Fruit fly (Drosophila melanogaster): Measurements from ENCODE around the gene Bin1.
A peak's percentile ranks its signal among the peaks of the same experiment; 100 is the strongest.

Bin1 gene

dm6 chr3R:16212859-16213708 lies 23.7 kb upstream of the Bin1 start (continued):
- TF ChIP-seq Blimp-1 (GFP tag; optimal IDR thresholded peaks at IDR 0.05) (peak; percentile 53), CG17186 (GFP tag; optimal IDR thresholded peaks at IDR 0.05) (no peak), grau (tag; optimal IDR thresholded peaks at IDR 0.05) (peak; percentile 30), Nf-YB (GFP tag; optimal IDR thresholded peaks at IDR 0.05) (no peak), MBD-R2 (GFP tag; IDR thresholded peaks at IDR 0.05) (0 out of 2 replicates have a peak, but pooled peaks have one; percentile 11), nerfin-1 (tag; optimal IDR thresholded peaks at IDR 0.05) (no peak), CG7745 (tag; optimal IDR thresholded peaks at IDR 0.05) (no peak), Usf (GFP tag; optimal IDR thresholded peaks at IDR 0.05) (no peak), CG4707 (GFP tag; optimal IDR thresholded peaks at IDR 0.05) (no peak), Lpt (GFP tag; optimal IDR thresholded peaks at IDR 0.05) (no peak), CG2889 (GFP tag; IDR thresholded peaks at IDR 0.05) (no peak), bigmax (GFP tag; optimal IDR thresholded peaks at IDR 0.05) (no peak), ERR (GFP tag; optimal IDR thresholded peaks at IDR 0.05) (no peak), CG13123 (GFP tag; optimal IDR thresholded peaks at IDR 0.05) (no peak), sima (GFP tag; optimal IDR thresholded peaks at IDR 0.05) (no peak), HLH3B (GFP tag; IDR thresholded peaks at IDR 0.05) (0 out of 2 replicates have a peak, but pooled peaks have one; percentile 27), CG12219 (GFP tag; optimal IDR thresholded peaks at IDR 0.05) (no peak), CG1602 (GFP tag; optimal IDR thresholded peaks at IDR 0.05) (no peak), az2 (GFP tag; optimal IDR thresholded peaks at IDR 0.05) (peak; percentile 22), CG12744 (GFP tag; optimal IDR thresholded peaks at IDR 0.05) (no peak), D (optimal IDR thresholded peaks at IDR 0.05) (no peak), D (GFP tag; optimal IDR thresholded peaks at IDR 0.05) (peak; percentile 51), Hey (tag; optimal IDR thresholded peaks at IDR 0.05) (peak; percentile 82), CG16815 (GFP tag; optimal IDR thresholded peaks at IDR 0.05) (no peak), CG12659 (GFP tag; optimal IDR thresholded peaks at IDR 0.05) (peak; percentile 19), Elba2 (GFP tag; optimal IDR thresholded peaks at IDR 0.05) (no peak), CG10147 (GFP tag; optimal IDR thresholded peaks at IDR 0.05) (peak; percentile 80), ap (GFP tag; IDR thresholded peaks at IDR 0.05) (no peak), gce (GFP tag; IDR thresholded peaks at IDR 0.05) (no peak), CG30403 (GFP tag; optimal IDR thresholded peaks at IDR 0.05) (peak; percentile 56), Stat92E (GFP tag; optimal IDR thresholded peaks at IDR 0.05) (no peak), chm (GFP tag; IDR thresholded peaks at IDR 0.05) (no peak), CG30020 (tag; optimal IDR thresholded peaks at IDR 0.05) (no peak), chif (GFP tag; optimal IDR thresholded peaks at IDR 0.05) (peak in 1 of 2 experiments; percentile 24), Dip3 (GFP tag; optimal IDR thresholded peaks at IDR 0.05) (no peak), caup (GFP tag; optimal IDR thresholded peaks at IDR 0.05; ENCODE audit: severe bottlenecking) (peak; percentile 46), bcd (GFP tag; optimal IDR thresholded peaks at IDR 0.05) (peak; percentile 40), CG13894 (tag; optimal IDR thresholded peaks at IDR 0.05) (peak; percentile 64), wdn (GFP tag; IDR thresholded peaks at IDR 0.05) (no peak), CG10274 (GFP tag; optimal IDR thresholded peaks at IDR 0.05) (no peak), inv (GFP tag; IDR thresholded peaks at IDR 0.05; ENCODE audit: partially characterized antibody) (no peak), abd-A (tag; optimal IDR thresholded peaks at IDR 0.05) (peak; percentile 91), CG8388 (GFP tag; optimal IDR thresholded peaks at IDR 0.05) (peak; percentile 19), Abd-B (GFP tag; optimal IDR thresholded peaks at IDR 0.05) (no peak), CG1603 (tag; optimal IDR thresholded peaks at IDR 0.05) (no peak), CG16813 (GFP tag; IDR thresholded peaks at IDR 0.05; ENCODE audit: partially characterized antibody) (no peak), CG7839 (tag; optimal IDR thresholded peaks at IDR 0.05) (peak; percentile 68), CG8281 (tag; optimal IDR thresholded peaks at IDR 0.05) (no peak)
